Fruit fly (Drosophila melanogaster) whole organism, adult: ENCODE results near the gene Tbc1d22.
A peak's percentile ranks its signal among the peaks of the same experiment; 100 is the strongest.

Source experiments
- CG7101 ChIP-seq: fragments of 200-800 bp; sonication (Bioruptor generic); optimal IDR thresholded peaks from 2 replicates; lab custom pipeline; 2018; ENCODE audit warnings: missing biosample characterization, mild to moderate bottlenecking, missing genetic modification characterization, moderate library complexity
- Clk ChIP-seq: fragments of 200-800 bp; sonication (Bioruptor generic); optimal IDR thresholded peaks from 2 replicates; lab custom pipeline; 2017; ENCODE audit warnings: missing biosample characterization, missing genetic modification characterization
- Crg-1 ChIP-seq: fragments of 200-800 bp; sonication (Bioruptor generic); optimal IDR thresholded peaks from 2 replicates; lab custom pipeline; 2016; ENCODE audit warnings: missing biosample characterization, missing genetic modification characterization
- ovo ChIP-seq: fragments of 200-800 bp; sonication (Bioruptor generic); optimal IDR thresholded peaks from 2 replicates; lab custom pipeline; 2016; ENCODE audit warnings: missing biosample characterization, missing genetic modification characterization
- tj ChIP-seq: fragments of 200-800 bp; sonication (Bioruptor generic); optimal IDR thresholded peaks from 3 replicates; lab custom pipeline; 2017; ENCODE audit warnings: missing biosample characterization, mild to moderate bottlenecking, missing genetic modification characterization, moderate library complexity

dm6 chr3R:21140458-21140857 is 38.5 kb downstream of the Tbc1d22 start, which contains the start of gene SNF4Agamma:
- TF ChIP-seq ovo (GFP tag; lab: Kevin White, UChicago) (peak; percentile 13), CG7101 (tag; lab: Kevin White, UChicago) (peak; percentile 15), Clk (GFP tag; lab: Kevin White, UChicago) (no peak), tj (GFP tag; lab: Kevin White, UChicago) (no peak), Crg-1 (GFP tag; lab: Kevin White, UChicago) (no peak)
